Worm (Caenorhabditis elegans) whole organism, mixed stage, embryonic: ENCODE data around the gene T09B9.4.

Experiments
- M03D4.4 ChIP-seq: sonication (generic microtip); optimal IDR thresholded peaks from 2 replicates; lab custom pipeline; 2017; ENCODE audit warnings: mild to moderate bottlenecking, missing genetic modification characterization, missing compliant biosample characterization
- bed-3 ChIP-seq: fragments of 200-800 bp; sonication (Bioruptor generic); optimal IDR thresholded peaks from 3 replicates; lab custom pipeline; 2018; ENCODE audit warnings: mild to moderate bottlenecking, missing genetic modification characterization, moderate library complexity, missing compliant biosample characterization
- blmp-1 ChIP-seq: fragments of 150-350 bp; optimal IDR thresholded peaks from 2 replicates; lab custom pipeline; 2014; ENCODE audit warnings: missing biosample characterization, missing genetic modification characterization
- ceh-39 ChIP-seq: fragments of 150-350 bp; optimal IDR thresholded peaks from 2 replicates; lab custom pipeline; 2014; ENCODE audit warnings: missing biosample characterization, missing genetic modification characterization
- ceh-43 ChIP-seq: fragments of 200-800 bp; sonication (Bioruptor generic); optimal IDR thresholded peaks from 2 replicates; lab custom pipeline; 2018; ENCODE audit warnings: mild to moderate bottlenecking, missing genetic modification characterization, moderate library complexity, missing compliant biosample characterization
- ceh-83 ChIP-seq: fragments of 200-800 bp; sonication (Bioruptor generic); optimal IDR thresholded peaks from 2 replicates; lab custom pipeline; 2018; ENCODE audit warnings: mild to moderate bottlenecking, missing genetic modification characterization, missing compliant biosample characterization
- ces-1 ChIP-seq: fragments of 150-350 bp; optimal IDR thresholded peaks from 2 replicates; lab custom pipeline; 2014; ENCODE audit warnings: missing biosample characterization, missing genetic modification reagents, missing genetic modification characterization
- cnd-1 ChIP-seq: fragments of 200-800 bp; sonication (Bioruptor generic); optimal IDR thresholded peaks from 2 replicates; lab custom pipeline; 2018; ENCODE audit warnings: mild to moderate bottlenecking, missing genetic modification characterization, missing compliant biosample characterization
- drap-1 ChIP-seq: fragments of 200-800 bp; sonication (Bioruptor generic); optimal IDR thresholded peaks from 3 replicates; lab custom pipeline; 2018; ENCODE audit warnings: mild to moderate bottlenecking, missing genetic modification characterization, missing compliant biosample characterization
- elt-1 ChIP-seq: sonication (generic microtip); optimal IDR thresholded peaks from 2 replicates; lab custom pipeline; 2017; ENCODE audit warnings: missing genetic modification characterization, mild to moderate bottlenecking, missing compliant biosample characterization, antibody characterized with exemption, moderate library complexity, borderline replicate concordance; ENCODE audit not compliant: insufficient read depth
- flh-1 ChIP-seq: fragments of 200-800 bp; sonication (Bioruptor generic); optimal IDR thresholded peaks from 2 replicates; lab custom pipeline; 2018; ENCODE audit warnings: mild to moderate bottlenecking, missing genetic modification characterization, moderate library complexity, missing compliant biosample characterization
- ham-2 ChIP-seq: fragments of 200-800 bp; sonication (Bioruptor generic); optimal IDR thresholded peaks from 2 replicates; lab custom pipeline; 2018; ENCODE audit warnings: mild to moderate bottlenecking, missing genetic modification characterization, missing compliant biosample characterization
- lin-13 ChIP-seq: fragments of 150-350 bp; optimal IDR thresholded peaks from 2 replicates; lab custom pipeline; 2014; ENCODE audit warnings: missing biosample characterization, missing genetic modification characterization
- lin-32 ChIP-seq: fragments of 200-800 bp; sonication (Bioruptor generic); optimal IDR thresholded peaks from 2 replicates; lab custom pipeline; 2018; ENCODE audit warnings: mild to moderate bottlenecking, missing genetic modification characterization, missing compliant biosample characterization
- lsy-2 ChIP-seq: fragments of 150-350 bp; optimal IDR thresholded peaks from 2 replicates; lab custom pipeline; 2014; ENCODE audit warnings: missing biosample characterization, missing genetic modification characterization
- mls-2 ChIP-seq: sonication (generic microtip); optimal IDR thresholded peaks from 2 replicates; lab custom pipeline; 2016; ENCODE audit warnings: mild to moderate bottlenecking, missing genetic modification characterization, moderate library complexity, missing compliant biosample characterization
- nhr-12 ChIP-seq: fragments of 150-350 bp; optimal IDR thresholded peaks from 2 replicates; lab custom pipeline; 2014; ENCODE audit warnings: missing biosample characterization, missing genetic modification characterization
- nhr-2 ChIP-seq: fragments of 150-350 bp; optimal IDR thresholded peaks from 2 replicates; lab custom pipeline; 2014; ENCODE audit warnings: missing biosample characterization, missing genetic modification characterization
- nhr-28 ChIP-seq: fragments of 150-350 bp; optimal IDR thresholded peaks from 2 replicates; lab custom pipeline; 2014; ENCODE audit warnings: missing biosample characterization, missing genetic modification characterization
- nhr-76 ChIP-seq: sonication (generic microtip); optimal IDR thresholded peaks from 2 replicates; lab custom pipeline; 2017; ENCODE audit warnings: missing biosample characterization, missing genetic modification characterization
- pha-4 ChIP-seq: fragments of 150-350 bp; optimal IDR thresholded peaks from 2 replicates; lab custom pipeline; 2018; ENCODE audit warnings: missing biosample characterization, missing genetic modification reagents, missing genetic modification characterization
- sem-2 ChIP-seq: fragments of 200-800 bp; sonication (Bioruptor generic); optimal IDR thresholded peaks from 2 replicates; lab custom pipeline; 2018; ENCODE audit warnings: mild to moderate bottlenecking, missing genetic modification characterization, missing compliant biosample characterization
- snpc-4 ChIP-seq: fragments of 150-350 bp; optimal IDR thresholded peaks from 2 replicates; lab custom pipeline; 2014; ENCODE audit warnings: missing biosample characterization, missing genetic modification characterization
- sptf-1 ChIP-seq: sonication (generic microtip); optimal IDR thresholded peaks from 2 replicates; lab custom pipeline; 2017; ENCODE audit warnings: mild to moderate bottlenecking, missing genetic modification characterization, moderate library complexity, missing compliant biosample characterization
- tbx-8 ChIP-seq: fragments of 200-800 bp; sonication (Bioruptor generic); optimal IDR thresholded peaks from 2 replicates; lab custom pipeline; 2018; ENCODE audit warnings: mild to moderate bottlenecking, missing genetic modification characterization, moderate library complexity, missing compliant biosample characterization
- unc-120 ChIP-seq: sonication (generic microtip); optimal IDR thresholded peaks from 2 replicates; lab custom pipeline; 2017; ENCODE audit warnings: missing genetic modification characterization, missing compliant biosample characterization; ENCODE audit not compliant: poor library complexity, severe bottlenecking
- unc-39 ChIP-seq: fragments of 150-350 bp; optimal IDR thresholded peaks from 2 replicates; lab custom pipeline; 2014; ENCODE audit warnings: missing biosample characterization, missing genetic modification characterization
- unc-62 ChIP-seq: fragments of 150-350 bp; optimal IDR thresholded peaks from 2 replicates; lab custom pipeline; 2014; ENCODE audit warnings: missing biosample characterization, missing genetic modification reagents, missing genetic modification characterization
- ztf-11 ChIP-seq: fragments of 150-350 bp; optimal IDR thresholded peaks from 2 replicates; lab custom pipeline; 2014; ENCODE audit warnings: missing biosample characterization, missing genetic modification characterization

T09B9.4 gene

ce11 chrX:9807377-9808048 lies 33.4 kb upstream of the T09B9.4 start, which contains the start of gene lgc-47:
TSS of gene lgc-47 (minus strand) at chrX:9807662.
- no peak for TF ChIP-seq nhr-12 (tag; lab: Kevin White, UChicago)
- peak; percentile 4 for TF ChIP-seq ces-1 (GFP tag; lab: Kevin White, UChicago)
- no peak for TF ChIP-seq mls-2 (tag; lab: Kevin White, UChicago)
- no peak for TF ChIP-seq ceh-83 (GFP tag; lab: Kevin White, UChicago)
- no peak for TF ChIP-seq sem-2 (GFP tag; lab: Kevin White, UChicago)

- TF ChIP-seq lin-32 (no peak), ces-1 (GFP tag; lab: Kevin White, UChicago) (peak; percentile 96), cnd-1 (tag; lab: Kevin White, UChicago) (no peak), snpc-4 (tag; lab: Kevin White, UChicago) (no peak)
Measured at ce11 chrX:9805426-9805825, 31.3 kb upstream of the T09B9.4 start.

ce11 chrX:9804735-9805134 lies 30.6 kb upstream of the T09B9.4 start:
- TF ChIP-seq lin-13 (tag; lab: Kevin White, UChicago) = no peak
- no peak for TF ChIP-seq ztf-11 (tag; lab: Kevin White, UChicago)
- no peak for TF ChIP-seq ceh-83 (GFP tag; lab: Kevin White, UChicago)
- TF ChIP-seq lsy-2 (tag; lab: Kevin White, UChicago) = no peak
- no peak for TF ChIP-seq M03D4.4 (tag; lab: Kevin White, UChicago)
- TF ChIP-seq mls-2 (tag; lab: Kevin White, UChicago) = no peak
- TF ChIP-seq nhr-28 (tag; lab: Kevin White, UChicago) = no peak
- no peak for TF ChIP-seq ceh-39 (tag; lab: Kevin White, UChicago)
- TF ChIP-seq ceh-43 (GFP tag; lab: Kevin White, UChicago) = no peak
- no peak for TF ChIP-seq unc-39 (tag; lab: Kevin White, UChicago)
- no peak for TF ChIP-seq pha-4 (tag; lab: Kevin White, UChicago)
- no peak for TF ChIP-seq blmp-1
- TF ChIP-seq flh-1 (GFP tag; lab: Kevin White, UChicago) = no peak
- TF ChIP-seq nhr-76 (tag; lab: Kevin White, UChicago) = no peak
- TF ChIP-seq nhr-2 = no peak
- TF ChIP-seq bed-3 (GFP tag; lab: Kevin White, UChicago) = no peak
- TF ChIP-seq sem-2 (GFP tag; lab: Kevin White, UChicago) = no peak
- no peak for TF ChIP-seq elt-1 (tag; lab: Kevin White, UChicago)
- no peak for TF ChIP-seq unc-120 (tag; lab: Kevin White, UChicago)
- TF ChIP-seq drap-1 (GFP tag; lab: Kevin White, UChicago) = no peak
- TF ChIP-seq, all 35 proteins: peak for 0

- TF ChIP-seq unc-62 (GFP tag; lab: Kevin White, UChicago) = no peak
- no peak for TF ChIP-seq ham-2 (GFP tag; lab: Kevin White, UChicago)
- peak; percentile 97 for TF ChIP-seq ces-1 (GFP tag; lab: Kevin White, UChicago)
Measured at ce11 chrX:9803603-9804002, 29.5 kb upstream of the T09B9.4 start.

- TF ChIP-seq ces-1 (GFP tag; lab: Kevin White, UChicago) (peak; percentile 1), tbx-8 (GFP tag; lab: Kevin White, UChicago) (no peak)
Measured at ce11 chrX:9798530-9798929, 24.4 kb upstream of the T09B9.4 start, which contains the start of gene F36G3.3. TSS of gene F36G3.3 (plus strand) at chrX:9798835.

DNA sequence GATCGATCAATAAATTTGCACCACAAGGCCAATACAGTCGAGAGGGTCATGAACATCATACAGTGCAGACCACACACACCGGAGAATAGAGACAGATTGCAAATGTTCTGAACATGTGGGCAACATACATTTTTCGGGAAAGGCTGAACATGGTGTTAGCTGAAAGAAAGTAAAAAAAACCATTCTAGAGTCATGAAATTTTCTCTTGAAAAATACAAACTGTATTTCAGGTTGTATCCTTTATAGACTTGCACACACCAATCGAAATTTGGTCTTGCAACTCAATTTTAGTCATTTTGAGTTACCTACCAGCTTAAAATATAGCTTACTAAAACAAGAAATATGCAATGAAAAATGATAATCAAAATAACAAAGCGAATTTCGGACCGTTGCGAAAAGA lies 21.9 kb upstream of the T09B9.4 start:
- no peak for TF ChIP-seq sptf-1 (tag; lab: Kevin White, UChicago)
